Fruit fly (Drosophila melanogaster) whole organism, embryonic: ENCODE data around the gene Lsd-1.

ENCODE experiments used
- CG16863 ChIP-seq: fragments of 200-800 bp; sonication (Bioruptor generic); optimal IDR thresholded peaks from 3 replicates; lab custom pipeline; 2016; ENCODE audit warnings: missing biosample characterization, missing genetic modification characterization
- CG17186 ChIP-seq: fragments of 200-800 bp; sonication (Bioruptor generic); optimal IDR thresholded peaks from 3 replicates; lab custom pipeline; 2017; ENCODE audit warnings: missing biosample characterization, missing genetic modification reagents, missing genetic modification characterization
- Dad ChIP-seq: fragments of 200-800 bp; sonication (Bioruptor generic); optimal IDR thresholded peaks from 3 replicates; lab custom pipeline; 2016; ENCODE audit warnings: missing biosample characterization, missing genetic modification characterization
- H2.0 ChIP-seq: fragments of 200-800 bp; sonication (Bioruptor generic); IDR thresholded peaks from 2 replicates; pipeline ENCODE4 v1.3.6; 2022; ENCODE audit warnings: missing biosample characterization, missing genetic modification characterization
- Lhr ChIP-seq: fragments of 200-800 bp; sonication (Bioruptor generic); optimal IDR thresholded peaks from 3 replicates; lab custom pipeline; 2017; ENCODE audit warnings: mild to moderate bottlenecking, missing biosample characterization, missing genetic modification reagents, missing genetic modification characterization
- MTF-1 ChIP-seq: fragments of 200-800 bp; sonication (Bioruptor generic); optimal IDR thresholded peaks from 2 replicates; lab custom pipeline; 2018; ENCODE audit warnings: missing biosample characterization, mild to moderate bottlenecking, missing genetic modification characterization, borderline replicate concordance
- Oli ChIP-seq: fragments of 200-800 bp; sonication (Bioruptor generic); optimal IDR thresholded peaks from 2 replicates; lab custom pipeline; 2018; ENCODE audit warnings: missing biosample characterization, mild to moderate bottlenecking, missing genetic modification characterization, moderate library complexity
- Ravus ChIP-seq: fragments of 200-800 bp; sonication (Bioruptor generic); IDR thresholded peaks from 2 replicates; pipeline ENCODE4 v1.3.6; 2022; ENCODE audit warnings: missing biosample characterization, missing genetic modification characterization
- ato ChIP-seq: fragments of 200-800 bp; sonication (Bioruptor generic); IDR thresholded peaks from 2 replicates; pipeline ENCODE4 v1.3.6; 2022; ENCODE audit warnings: missing biosample characterization, missing genetic modification characterization; ENCODE audit not compliant: partially characterized antibody

DNA sequence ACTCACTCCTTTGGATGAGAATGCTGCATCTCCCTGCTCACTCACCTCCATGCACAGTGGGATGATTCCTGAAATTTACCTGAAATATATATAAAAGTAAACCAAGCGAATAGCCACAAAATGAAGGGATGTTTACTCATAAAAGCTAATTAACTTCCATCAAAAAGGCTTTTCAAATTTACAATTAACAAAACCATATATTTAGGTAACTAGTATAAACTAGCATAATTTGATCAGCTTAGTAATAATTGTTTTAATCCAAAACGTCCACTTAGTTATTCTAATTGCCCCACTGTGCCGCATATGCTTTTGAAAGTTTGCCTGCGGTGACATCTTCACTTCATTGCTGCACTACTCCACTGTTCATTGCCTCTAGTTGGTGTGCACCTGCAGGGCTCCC is 20.3 kb downstream of the Lsd-1 start:
- TF ChIP-seq Lhr (GFP tag; lab: Kevin White, UChicago) (peak; percentile 70), CG17186 (GFP tag; lab: Kevin White, UChicago) (peak; percentile 30), CG16863 (GFP tag; lab: Kevin White, UChicago) (peak; percentile 38), Ravus (GFP tag; lab: Robert Waterston, UW) (peak; percentile 42), Oli (peak; percentile 90), MTF-1 (GFP tag; lab: Kevin White, UChicago) (peak; percentile 17), H2.0 (GFP tag; lab: Robert Waterston, UW) (peak; percentile 57), Dad (GFP tag; lab: Kevin White, UChicago) (peak; percentile 8), ato (GFP tag; lab: Robert Waterston, UW) (no peak)
